Worm (Caenorhabditis elegans) whole organism, L1 larva: ENCODE results near the gene C35A5.6.
A peak's percentile ranks its signal among the peaks of the same experiment; 100 is the strongest.

Experiments used
- C16A3.4 ChIP-seq: fragments of 150-350 bp; optimal IDR thresholded peaks from 2 replicates; lab custom pipeline; 2014; ENCODE audit warnings: missing biosample characterization, missing genetic modification characterization
- F16B12.6 ChIP-seq: fragments of 150-350 bp; optimal IDR thresholded peaks from 2 replicates; lab custom pipeline; 2014; ENCODE audit warnings: missing biosample characterization, missing genetic modification characterization
- Y116A8C.19 ChIP-seq: sonication (generic microtip); optimal IDR thresholded peaks from 2 replicates; lab custom pipeline; 2016; ENCODE audit warnings: missing compliant biosample characterization, missing genetic modification characterization, borderline replicate concordance
- aha-1 ChIP-seq: fragments of 150-350 bp; optimal IDR thresholded peaks from 2 replicates; lab custom pipeline; 2014; ENCODE audit warnings: missing biosample characterization, missing genetic modification characterization
- aly-2 ChIP-seq: fragments of 150-350 bp; optimal IDR thresholded peaks from 2 replicates; lab custom pipeline; 2014; ENCODE audit warnings: missing biosample characterization, missing genetic modification characterization
- blmp-1 ChIP-seq: fragments of 150-350 bp; optimal IDR thresholded peaks from 2 replicates; lab custom pipeline; 2014; ENCODE audit warnings: missing biosample characterization, missing genetic modification characterization
- ceh-63 ChIP-seq: fragments of 200-800 bp; sonication (Bioruptor generic); optimal IDR thresholded peaks from 2 replicates; lab custom pipeline; 2018; ENCODE audit warnings: mild to moderate bottlenecking, missing genetic modification characterization, missing compliant biosample characterization
- ceh-82 ChIP-seq, 3 experiments: fragments of 150-350 bp in 1 of 3; sonication (generic microtip) in 2 of 3; optimal IDR thresholded peaks; 2 replicates each; lab custom pipeline; 2014 to 2017; ENCODE audit warnings: missing biosample characterization in 3 of 3, missing genetic modification characterization in 3 of 3
- ceh-88 ChIP-seq: fragments of 200-800 bp; sonication (Bioruptor generic); IDR thresholded peaks from 2 replicates; pipeline ENCODE4 v1.3.6; 2022; ENCODE audit warnings: missing genetic modification characterization, missing compliant biosample characterization
- ceh-90 ChIP-seq: sonication (generic microtip); optimal IDR thresholded peaks from 2 replicates; lab custom pipeline; 2016; ENCODE audit warnings: missing genetic modification characterization, missing compliant biosample characterization
- dsc-1 ChIP-seq: sonication (generic microtip); optimal IDR thresholded peaks from 2 replicates; lab custom pipeline; 2016; ENCODE audit warnings: mild to moderate bottlenecking, missing genetic modification characterization, missing compliant biosample characterization
- efl-1 ChIP-seq, 4 experiments: fragments of 150-350 bp; optimal IDR thresholded peaks in 3 of 4; peaks in 1 of 4; 1 replicate in 1 of 4; 2 replicates in 3 of 4; lab custom pipeline; 2014; ENCODE audit warnings: missing biosample characterization in 2 of 4, missing genetic modification characterization in 2 of 4, missing genetic modification reagents in 2 of 4
- efl-3 ChIP-seq: fragments of 200-800 bp; sonication (Bioruptor generic); optimal IDR thresholded peaks from 2 replicates; lab custom pipeline; 2018; ENCODE audit warnings: mild to moderate bottlenecking, missing genetic modification characterization, missing compliant biosample characterization
- egl-13 ChIP-seq: sonication (generic microtip); optimal IDR thresholded peaks from 2 replicates; lab custom pipeline; 2016; ENCODE audit warnings: missing genotype, missing genetic modification reagents, missing genetic modification characterization, missing compliant biosample characterization
- egl-27 ChIP-seq, 2 experiments: fragments of 150-350 bp in 1 of 2; sonication (generic microtip); optimal IDR thresholded peaks; 3 replicates each; lab custom pipeline; 2017 to 2018; ENCODE audit warnings: missing biosample characterization in 2 of 2, missing genetic modification characterization in 2 of 2, missing genetic modification reagents in 2 of 2
- elt-2 ChIP-seq: sonication (generic microtip); optimal IDR thresholded peaks from 2 replicates; lab custom pipeline; 2016; ENCODE audit warnings: missing genetic modification characterization, mild to moderate bottlenecking, inconsistent platforms, missing compliant biosample characterization, missing genetic modification reagents
- elt-3 ChIP-seq, 6 experiments: fragments of 150-350 bp in 1 of 6; sonication (generic microtip); optimal IDR thresholded peaks; 2 replicates each; lab custom pipeline; 2017 to 2018; ENCODE audit warnings: missing biosample characterization in 6 of 6, missing genetic modification characterization in 6 of 6, inconsistent platforms in 1 of 6
- fkh-10 ChIP-seq: sonication (generic microtip); optimal IDR thresholded peaks from 2 replicates; lab custom pipeline; 2017; ENCODE audit warnings: missing biosample characterization, missing genetic modification reagents, missing genetic modification characterization
- fkh-4 ChIP-seq: sonication (generic microtip); optimal IDR thresholded peaks from 2 replicates; lab custom pipeline; 2016; ENCODE audit warnings: missing compliant biosample characterization, missing genetic modification characterization, borderline replicate concordance
- grh-1 ChIP-seq: fragments of 200-800 bp; sonication (Bioruptor generic); IDR thresholded peaks from 2 replicates; pipeline ENCODE4 v1.3.6; 2022; ENCODE audit warnings: missing genetic modification reagents, missing genetic modification characterization, missing compliant biosample characterization
- hpl-2 ChIP-seq: fragments of 150-350 bp; optimal IDR thresholded peaks from 2 replicates; lab custom pipeline; 2014; ENCODE audit warnings: missing biosample characterization, missing genetic modification reagents, missing genetic modification characterization
- isw-1 ChIP-seq: fragments of 200-800 bp; sonication (Bioruptor generic); IDR thresholded peaks from 2 replicates; pipeline ENCODE4 v1.3.6; 2022; ENCODE audit warnings: missing genetic modification characterization, missing compliant biosample characterization
- lin-13 ChIP-seq: fragments of 150-350 bp; optimal IDR thresholded peaks from 2 replicates; lab custom pipeline; 2014; ENCODE audit warnings: missing biosample characterization, missing genetic modification reagents, missing genetic modification characterization
- lin-14 ChIP-seq: fragments of 200-800 bp; sonication (Bioruptor generic); optimal IDR thresholded peaks from 2 replicates; lab custom pipeline; 2018; ENCODE audit warnings: mild to moderate bottlenecking, missing genetic modification characterization, moderate library complexity, missing compliant biosample characterization
- lin-15B ChIP-seq: fragments of 150-350 bp; sonication (generic microtip); optimal IDR thresholded peaks from 3 replicates; lab custom pipeline; 2014; ENCODE audit warnings: missing biosample characterization, missing genetic modification characterization
- lin-39 ChIP-seq: fragments of 150-350 bp; optimal IDR thresholded peaks from 2 replicates; lab custom pipeline; 2014; ENCODE audit warnings: missing biosample characterization, missing genetic modification reagents, missing genetic modification characterization
- lir-3 ChIP-seq: sonication (generic microtip); optimal IDR thresholded peaks from 2 replicates; lab custom pipeline; 2016; ENCODE audit warnings: mild to moderate bottlenecking, missing genetic modification characterization, moderate library complexity, missing compliant biosample characterization; ENCODE audit not compliant: poor library complexity
- lsy-2 ChIP-seq, 2 experiments: fragments of 150-350 bp; optimal IDR thresholded peaks; 2 replicates each; lab custom pipeline; 2014; ENCODE audit warnings: missing biosample characterization in 2 of 2, missing genetic modification characterization in 2 of 2
- mdl-1 ChIP-seq, 2 experiments: fragments of 150-350 bp; optimal IDR thresholded peaks; 2 replicates each; lab custom pipeline; 2014 to 2017; ENCODE audit warnings: missing biosample characterization in 2 of 2, missing genetic modification characterization in 2 of 2, inconsistent platforms in 1 of 2
- nhr-11 ChIP-seq: fragments of 150-350 bp; optimal IDR thresholded peaks from 2 replicates; lab custom pipeline; 2014; ENCODE audit warnings: missing biosample characterization, missing genetic modification characterization
- nhr-19 ChIP-seq: fragments of 200-800 bp; sonication (Bioruptor generic); conservative IDR thresholded peaks from 2 replicates; pipeline ENCODE4 v1.3.6; 2022; ENCODE audit warnings: missing genetic modification characterization, missing compliant biosample characterization
- nhr-28 ChIP-seq: fragments of 150-350 bp; optimal IDR thresholded peaks from 2 replicates; lab custom pipeline; 2014; ENCODE audit warnings: missing biosample characterization, missing genetic modification characterization
- nhr-71 ChIP-seq: sonication (generic microtip); optimal IDR thresholded peaks from 2 replicates; lab custom pipeline; 2016; ENCODE audit warnings: mild to moderate bottlenecking, missing genetic modification characterization, moderate library complexity, missing compliant biosample characterization
- nhr-77 ChIP-seq: fragments of 150-350 bp; optimal IDR thresholded peaks from 2 replicates; lab custom pipeline; 2014; ENCODE audit warnings: missing biosample characterization, missing genetic modification characterization
- nhr-85 ChIP-seq: sonication (generic microtip); peaks from one replicate; lab custom pipeline; 2016; ENCODE audit warnings: missing genetic modification characterization, inconsistent platforms, missing compliant biosample characterization
- pag-3 ChIP-seq: sonication (generic microtip); optimal IDR thresholded peaks from 2 replicates; lab custom pipeline; 2017; ENCODE audit warnings: missing genetic modification characterization, mild to moderate bottlenecking, missing compliant biosample characterization, antibody characterized with exemption, borderline replicate concordance; ENCODE audit not compliant: insufficient read depth
- pax-3 ChIP-seq: fragments of 200-800 bp; sonication (Bioruptor generic); optimal IDR thresholded peaks from 2 replicates; lab custom pipeline; 2018; ENCODE audit warnings: mild to moderate bottlenecking, missing genetic modification characterization, moderate library complexity, missing compliant biosample characterization
- pqm-1 ChIP-seq: sonication (generic microtip); optimal IDR thresholded peaks from 3 replicates; lab custom pipeline; 2017; ENCODE audit warnings: missing biosample characterization, missing genetic modification characterization
- skn-1 ChIP-seq: fragments of 150-350 bp; optimal IDR thresholded peaks from 2 replicates; lab custom pipeline; 2014; ENCODE audit warnings: missing biosample characterization, missing genetic modification characterization
- snpc-4 ChIP-seq: fragments of 150-350 bp; optimal IDR thresholded peaks from 2 replicates; lab custom pipeline; 2014; ENCODE audit warnings: missing biosample characterization, missing genetic modification characterization
- snu-23 ChIP-seq: sonication (generic microtip); optimal IDR thresholded peaks from 2 replicates; lab custom pipeline; 2016; ENCODE audit warnings: missing genetic modification characterization, missing compliant biosample characterization
- sptf-1 ChIP-seq: fragments of 150-350 bp; optimal IDR thresholded peaks from 2 replicates; lab custom pipeline; 2014; ENCODE audit warnings: missing biosample characterization, missing genetic modification characterization
- swsn-7 ChIP-seq: sonication (generic microtip); optimal IDR thresholded peaks from 2 replicates; lab custom pipeline; 2016; ENCODE audit warnings: missing genetic modification characterization, missing compliant biosample characterization
- unc-30 ChIP-seq: sonication (generic microtip); optimal IDR thresholded peaks from 2 replicates; lab custom pipeline; 2017; ENCODE audit warnings: missing biosample characterization, missing genetic modification characterization
- unc-62 ChIP-seq: fragments of 150-350 bp; optimal IDR thresholded peaks from 2 replicates; lab custom pipeline; 2014; ENCODE audit warnings: missing biosample characterization, missing genetic modification reagents, missing genetic modification characterization
- unc-98 ChIP-seq: fragments of 200-800 bp; sonication (Bioruptor generic); IDR thresholded peaks from 2 replicates; pipeline ENCODE4 v1.3.6; 2022; ENCODE audit warnings: missing genetic modification characterization, missing compliant biosample characterization
- vab-15 ChIP-seq: sonication (generic microtip); optimal IDR thresholded peaks from 2 replicates; lab custom pipeline; 2017; ENCODE audit warnings: missing genotype, mild to moderate bottlenecking, missing genetic modification characterization, missing compliant biosample characterization
- ztf-11 ChIP-seq, 2 experiments: sonication (generic microtip); optimal IDR thresholded peaks; 2 replicates each; lab custom pipeline; 2016 to 2017; ENCODE audit warnings: missing genetic modification characterization in 2 of 2, missing biosample characterization in 1 of 2, missing compliant biosample characterization in 1 of 2
- ztf-4 ChIP-seq: fragments of 150-350 bp; optimal IDR thresholded peaks from 2 replicates; lab custom pipeline; 2014; ENCODE audit warnings: missing biosample characterization, missing genetic modification characterization

The C35A5.6 gene

DNA sequence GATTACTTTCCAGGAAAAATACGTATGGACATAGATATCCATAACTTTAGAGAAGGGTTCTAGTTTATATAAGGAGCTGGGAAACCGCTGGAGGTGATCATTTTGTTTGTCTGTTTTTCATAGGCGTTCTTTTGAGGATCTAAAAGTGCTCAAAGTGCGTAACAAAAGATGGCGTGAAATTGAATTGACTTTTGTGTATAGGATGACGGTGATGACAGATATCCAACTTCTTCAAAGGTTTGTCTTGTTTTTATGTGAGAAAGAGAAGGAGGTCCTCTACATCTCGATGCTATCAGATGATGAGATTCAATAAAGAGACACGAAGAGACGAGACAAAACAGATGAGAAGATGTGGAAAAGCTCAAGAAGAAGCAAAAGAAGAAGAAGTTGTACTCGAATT is 7.8 kb downstream of the C35A5.6 start:
- TF ChIP-seq efl-1 (optimal IDR thresholded peaks at IDR 0.05; lab: Kevin White, UChicago) (no peak), efl-1 (GFP tag; optimal IDR thresholded peaks at IDR 0.05 in 1 of 2; lab: Kevin White, UChicago) (no peak), snu-23 (GFP tag; lab: Kevin White, UChicago) (no peak), fkh-10 (GFP tag; lab: Kevin White, UChicago) (peak; percentile 51), lin-14 (peak; percentile 24)

DNA sequence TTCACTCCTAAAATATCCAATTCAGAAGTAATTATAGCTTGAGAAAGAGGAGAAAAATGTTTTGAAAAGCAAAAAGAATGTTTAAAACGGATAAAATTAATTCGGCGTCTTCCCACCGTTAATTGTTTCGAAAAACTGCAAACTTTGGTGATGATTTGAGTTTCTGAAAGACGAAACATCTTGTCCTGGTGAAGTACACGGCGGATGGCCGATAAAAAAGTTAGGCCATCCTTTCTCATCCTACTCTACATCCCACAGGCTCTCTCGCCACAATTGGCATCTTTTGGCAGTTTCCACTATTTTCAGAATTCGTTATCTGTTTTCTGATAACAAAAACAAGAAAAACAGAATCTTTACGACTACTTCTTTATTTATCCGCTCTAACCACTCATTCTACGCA is 17.0 kb downstream of the C35A5.6 start, which contains the start of the genes C35A5.8 and hda-11:
Gene C35A5.8, minus strand, starts transcription at position 7 of the 400 bp plus-strand sequence.
Gene hda-11, plus strand, starts transcription at position 283 of the 400 bp plus-strand sequence.
- peak; percentile 91 for TF ChIP-seq fkh-4 (tag; lab: Kevin White, UChicago)
- no peak for TF ChIP-seq nhr-11
- peak; percentile 88 for TF ChIP-seq nhr-71 (tag; lab: Kevin White, UChicago)
- no peak for TF ChIP-seq fkh-10 (GFP tag; lab: Kevin White, UChicago)
- no peak for TF ChIP-seq unc-62 (GFP tag; lab: Kevin White, UChicago)
- TF ChIP-seq skn-1 (tag; lab: Kevin White, UChicago): peak; percentile 52
- peak; percentile 41 for TF ChIP-seq efl-3
- TF ChIP-seq nhr-19 (GFP tag; lab: Robert Waterston, UW): peak; percentile 82
- peak; percentile 28 for TF ChIP-seq pag-3 (tag; lab: Kevin White, UChicago)
- no peak for TF ChIP-seq F16B12.6 (tag; lab: Kevin White, UChicago)
- peak; percentile 59 for TF ChIP-seq ceh-63 (GFP tag; lab: Kevin White, UChicago)
- TF ChIP-seq vab-15 (tag; lab: Kevin White, UChicago): no peak
- TF ChIP-seq snpc-4 (tag; lab: Kevin White, UChicago): peak; percentile 58
- TF ChIP-seq aly-2 (tag; lab: Kevin White, UChicago): no peak
- peak; percentile 34 for TF ChIP-seq ztf-4 (tag; lab: Kevin White, UChicago)
- peak; percentile 71 to 77 for TF ChIP-seq efl-1 (optimal IDR thresholded peaks at IDR 0.05; lab: Kevin White, UChicago)
- TF ChIP-seq efl-1 (GFP tag; optimal IDR thresholded peaks at IDR 0.05 in 1 of 2; lab: Kevin White, UChicago): peak; percentile 71 to 97
- peak; percentile 84 for TF ChIP-seq egl-13 (tag; lab: Kevin White, UChicago)
- TF ChIP-seq aha-1: no peak
- TF ChIP-seq pqm-1 (tag; lab: Kevin White, UChicago): no peak
- no peak for TF ChIP-seq nhr-77 (tag; lab: Kevin White, UChicago)
- peak; percentile 79 for TF ChIP-seq unc-98 (GFP tag; lab: Robert Waterston, UW)
- TF ChIP-seq snu-23 (GFP tag; lab: Kevin White, UChicago): peak; percentile 86
- peak; percentile 59 for TF ChIP-seq grh-1 (GFP tag; lab: Robert Waterston, UW)
- TF ChIP-seq mdl-1 (tag; optimal IDR thresholded peaks at IDR 0.05; lab: Kevin White, UChicago): peak in 1 of 2 experiments; percentile 24
- TF ChIP-seq nhr-28 (tag; lab: Kevin White, UChicago): no peak
- TF ChIP-seq ceh-88 (GFP tag; lab: Robert Waterston, UW): no peak
- TF ChIP-seq pax-3 (tag; lab: Kevin White, UChicago): peak; percentile 82
- TF ChIP-seq ceh-90 (tag; lab: Kevin White, UChicago): peak; percentile 94
- peak; percentile 74 for TF ChIP-seq lin-14
- peak; percentile 36 for TF ChIP-seq lin-13 (GFP tag; lab: Kevin White, UChicago)
- TF ChIP-seq unc-30 (tag; lab: Kevin White, UChicago): no peak
- TF ChIP-seq lin-15B (tag; lab: Kevin White, UChicago): peak; percentile 8
- no peak for TF ChIP-seq hpl-2 (GFP tag; lab: Kevin White, UChicago)
- TF ChIP-seq elt-3 (tag; optimal IDR thresholded peaks at IDR 0.05; lab: Kevin White, UChicago): peak in 1 of 6 experiments; percentile 22
- TF ChIP-seq lin-39 (tag; lab: Kevin White, UChicago): peak; percentile 58
- TF ChIP-seq ceh-82 (tag; optimal IDR thresholded peaks at IDR 0.05; lab: Kevin White, UChicago): peak; percentile 46 to 59 (median 51)
- TF ChIP-seq blmp-1 (tag; lab: Kevin White, UChicago): peak; percentile 46
- peak in 1 of 2 experiments; percentile 94 for TF ChIP-seq ztf-11 (tag; optimal IDR thresholded peaks at IDR 0.05; lab: Kevin White, UChicago)
- peak; percentile 88 for TF ChIP-seq dsc-1 (tag; lab: Kevin White, UChicago)
- peak; percentile 54 to 61 for TF ChIP-seq lsy-2 (tag; optimal IDR thresholded peaks at IDR 0.05; lab: Kevin White, UChicago)
- TF ChIP-seq egl-27 (tag; optimal IDR thresholded peaks at IDR 0.05; lab: Kevin White, UChicago): no peak
- peak; percentile 92 for TF ChIP-seq nhr-85 (tag; lab: Kevin White, UChicago)
- peak; percentile 46 for TF ChIP-seq C16A3.4 (tag; lab: Kevin White, UChicago)
- no peak for TF ChIP-seq sptf-1
- peak; percentile 65 for TF ChIP-seq Y116A8C.19
- peak; percentile 97 for TF ChIP-seq lir-3 (tag; lab: Kevin White, UChicago)
- TF ChIP-seq isw-1: peak; percentile 77
- peak; percentile 80 for TF ChIP-seq swsn-7
- peak; percentile 79 for TF ChIP-seq elt-2 (tag; lab: Kevin White, UChicago)
